Fruit fly (Drosophila melanogaster): ENCODE data around the gene Dus2.

Gene Dus2

dm6 chrX:14213509-14214154, 24.2 kb upstream of the Dus2 start (continued):
- TF ChIP-seq Meics (GFP tag; optimal IDR thresholded peaks at IDR 0.05) (peak; percentile 34), HHEX (GFP tag; optimal IDR thresholded peaks at IDR 0.05) (peak; percentile 61), Hmr (GFP tag; optimal IDR thresholded peaks at IDR 0.05) (peak; percentile 12), ara (GFP tag; IDR thresholded peaks at IDR 0.05) (no peak), CG15601 (tag; optimal IDR thresholded peaks at IDR 0.05) (peak; percentile 45), CG17328 (GFP tag; IDR thresholded peaks at IDR 0.05) (0 out of 2 replicates have a peak, but pooled peaks have one; percentile 8), CG3163 (GFP tag; optimal IDR thresholded peaks at IDR 0.05) (no peak), CG14710 (tag; optimal IDR thresholded peaks at IDR 0.05) (peak; percentile 11), CG12659 (GFP tag; optimal IDR thresholded peaks at IDR 0.05) (peak; percentile 31), onecut (GFP tag; IDR thresholded peaks at IDR 0.05) (peak; percentile 89), shn (GFP tag; optimal IDR thresholded peaks at IDR 0.05) (peak; percentile 24), Dbx (GFP tag; IDR thresholded peaks at IDR 0.05) (0 out of 3 replicates have a peak, but pooled peaks have one; percentile 14), Xrp1 (GFP tag; IDR thresholded peaks at IDR 0.05) (peak; percentile 55), cg (GFP tag; optimal IDR thresholded peaks at IDR 0.05) (peak; percentile 64), mam (GFP tag; optimal IDR thresholded peaks at IDR 0.05) (peak; percentile 14), luna (GFP tag; optimal IDR thresholded peaks at IDR 0.05) (no peak), Nf-YC (tag; optimal IDR thresholded peaks at IDR 0.05) (peak; percentile 17), CG10431 (GFP tag; optimal IDR thresholded peaks at IDR 0.05) (no peak), Bgb (GFP tag; IDR thresholded peaks at IDR 0.05; ENCODE audit: partially characterized antibody) (no peak), cas (GFP tag; IDR thresholded peaks at IDR 0.05) (no peak), CG15479 (GFP tag; optimal IDR thresholded peaks at IDR 0.05) (no peak), Camta (GFP tag; optimal IDR thresholded peaks at IDR 0.05) (peak; percentile 28), prd (optimal IDR thresholded peaks at IDR 0.05) (no peak), prd (GFP tag; IDR thresholded peaks at IDR 0.05) (peak; percentile 35; the same call in 1 of the 3 replicates), Med (GFP tag) (peak; percentile 76), otp (GFP tag; IDR thresholded peaks at IDR 0.05) (no peak), vnd (GFP tag; IDR thresholded peaks at IDR 0.05; ENCODE audit: partially characterized antibody) (no peak), gcm (GFP tag; optimal IDR thresholded peaks at IDR 0.05) (peak; percentile 39), E2f2 (GFP tag; IDR thresholded peaks at IDR 0.05) (peak; percentile 29; the same call in 1 of the 2 replicates), CG18599 (GFP tag; optimal IDR thresholded peaks at IDR 0.05) (peak; percentile 28), CG14014 (GFP tag; IDR thresholded peaks at IDR 0.05) (0 out of 2 replicates have a peak, but pooled peaks have one; percentile 37), CG1647 (GFP tag; optimal IDR thresholded peaks at IDR 0.05) (peak; percentile 3), H2.0 (GFP tag; IDR thresholded peaks at IDR 0.05) (no peak), repo (GFP tag; optimal IDR thresholded peaks at IDR 0.05) (no peak), Trl (optimal IDR thresholded peaks at IDR 0.05) (no peak), Trl (GFP tag; optimal IDR thresholded peaks at IDR 0.05) (peak; percentile 16), CG12391 (tag; optimal IDR thresholded peaks at IDR 0.05) (peak; percentile 47), fd96Cb (tag; optimal IDR thresholded peaks at IDR 0.05) (peak; percentile 33), Abd-B (GFP tag; optimal IDR thresholded peaks at IDR 0.05) (peak; percentile 33), Fer2 (tag; optimal IDR thresholded peaks at IDR 0.05) (no peak), pum (GFP tag; optimal IDR thresholded peaks at IDR 0.05) (peak; percentile 8), Xbp1 (GFP tag; optimal IDR thresholded peaks at IDR 0.05) (peak; percentile 47), al (GFP tag; IDR thresholded peaks at IDR 0.05) (no peak), CG8388 (GFP tag; optimal IDR thresholded peaks at IDR 0.05) (peak; percentile 28), CG8290 (GFP tag; optimal IDR thresholded peaks at IDR 0.05) (peak; percentile 88), CG8290 (tag; optimal IDR thresholded peaks at IDR 0.05) (peak; percentile 21 to 67), CG6175 (GFP tag; IDR thresholded peaks at IDR 0.05) (peak; percentile 32; the same call in 1 of the 3 replicates), slp2 (GFP tag; optimal IDR thresholded peaks at IDR 0.05) (peak; percentile 18), az2 (GFP tag; optimal IDR thresholded peaks at IDR 0.05) (peak; percentile 43), knrl (GFP tag; IDR thresholded peaks at IDR 0.05; ENCODE audit: partially characterized antibody) (no peak), CG14050 (GFP tag; IDR thresholded peaks at IDR 0.05) (no peak)

Data from whole organism, embryonic.